Worm (Caenorhabditis elegans): ENCODE results near the gene T01D1.3.

Gene T01D1.3

ce11 chrII:133548-134275 lies 42.1 kb downstream of the T01D1.3 start, which contains the start of gene cwn-1:
Gene cwn-1, minus strand, starts transcription at chrII:133598.
- no peak for TF ChIP-seq C06A6.2 (GFP tag; conservative IDR thresholded peaks at IDR 0.05)
- no peak for TF ChIP-seq madf-8 (GFP tag; conservative IDR thresholded peaks at IDR 0.05)
- TF ChIP-seq F55B11.4 (tag; optimal IDR thresholded peaks at IDR 0.05; ENCODE audit: borderline replicate concordance, insufficient read depth), result no peak
- TF ChIP-seq nhr-27 (tag; optimal IDR thresholded peaks at IDR 0.05), result no peak
- TF ChIP-seq mcd-1 (GFP tag; IDR thresholded peaks at IDR 0.05), result no peak
- no peak for TF ChIP-seq ZK185.1 (tag; optimal IDR thresholded peaks at IDR 0.05; ENCODE audit: poor library complexity, severe bottlenecking)
- no peak for TF ChIP-seq sptf-2 (GFP tag; optimal IDR thresholded peaks at IDR 0.05)

- TF ChIP-seq mes-4 (tag; optimal IDR thresholded peaks at IDR 0.05) (no peak), B0261.1 (tag; optimal IDR thresholded peaks at IDR 0.05) (no peak), egl-44 (GFP tag; IDR thresholded peaks at IDR 0.05) (no peak), lsy-27 (tag; optimal IDR thresholded peaks at IDR 0.05; ENCODE audit: borderline replicate concordance, insufficient read depth) (no peak), repo-1 (tag; optimal IDR thresholded peaks at IDR 0.05) (no peak), madf-8 (GFP tag; conservative IDR thresholded peaks at IDR 0.05) (no peak), rec-8 (tag; optimal IDR thresholded peaks at IDR 0.05) (no peak), rpc-1 (optimal IDR thresholded peaks at IDR 0.05) (no peak), rpc-1 (tag; optimal IDR thresholded peaks at IDR 0.05) (no peak), ztf-6 (GFP tag; IDR thresholded peaks at IDR 0.05) (no peak), F37B4.10 (GFP tag; IDR thresholded peaks at IDR 0.05) (no peak), F57A8.1 (GFP tag; optimal IDR thresholded peaks at IDR 0.05) (no peak), ZK185.1 (tag; optimal IDR thresholded peaks at IDR 0.05; ENCODE audit: poor library complexity, severe bottlenecking) (no peak), dox-1 (GFP tag; IDR thresholded peaks at IDR 0.05) (no peak), mxl-1 (tag; optimal IDR thresholded peaks at IDR 0.05) (no peak), let-526 (GFP tag; IDR thresholded peaks at IDR 0.05) (no peak), nhr-120 (GFP tag; IDR thresholded peaks at IDR 0.05) (no peak), sdz-38 (tag; optimal IDR thresholded peaks at IDR 0.05) (no peak)
Measured at ce11 chrII:129770-130169, 46.0 kb downstream of the T01D1.3 start.

- TF ChIP-seq egl-18 (GFP tag; IDR thresholded peaks at IDR 0.05), result no peak
Measured at ce11 chrII:128929-129328, 46.8 kb downstream of the T01D1.3 start, which contains the start of gene srd-3. Gene srd-3, minus strand, starts transcription at chrII:129029.

- no peak for TF ChIP-seq ama-1 (optimal IDR thresholded peaks at IDR 0.05)
- no peak for TF ChIP-seq ama-1 (GFP tag; optimal IDR thresholded peaks at IDR 0.05)
- TF ChIP-seq ekl-4 (GFP tag; IDR thresholded peaks at IDR 0.05), result no peak
- no peak for TF ChIP-seq hmg-1.2 (GFP tag; IDR thresholded peaks at IDR 0.05)
- TF ChIP-seq Y56A3A.18 (GFP tag; IDR thresholded peaks at IDR 0.05), result no peak
- no peak for TF ChIP-seq egl-18 (GFP tag; IDR thresholded peaks at IDR 0.05)
- TF ChIP-seq T26A5.8 (tag; optimal IDR thresholded peaks at IDR 0.05), result no peak
- no peak for TF ChIP-seq sptf-2 (GFP tag; optimal IDR thresholded peaks at IDR 0.05)
- TF ChIP-seq K11D2.4 (GFP tag; IDR thresholded peaks at IDR 0.05), result no peak
- TF ChIP-seq mcd-1 (GFP tag; IDR thresholded peaks at IDR 0.05), result no peak
Measured at ce11 chrII:124904-125303, 50.9 kb downstream of the T01D1.3 start, which contains the start of gene nmur-2. Gene nmur-2, minus strand, starts transcription at chrII:125004.

Data from whole organism, young adult.